Fruit fly (Drosophila melanogaster): Measurements from ENCODE around the gene gzl.

dm6 chr3R:6393515-6394246 is 11.0 kb downstream of the gzl start:
- no peak for TF ChIP-seq pan (optimal IDR thresholded peaks at IDR 0.05)
- TF ChIP-seq psq (optimal IDR thresholded peaks at IDR 0.05): no peak
- no peak for TF ChIP-seq usp (GFP tag; optimal IDR thresholded peaks at IDR 0.05)
- TF ChIP-seq Dll (optimal IDR thresholded peaks at IDR 0.05): no peak
